Worm (Caenorhabditis elegans) whole organism, mixed stage, embryonic: Measurements from ENCODE around the gene Y57G11C.43.

Source experiments
- M03D4.4 ChIP-seq: sonication (generic microtip); optimal IDR thresholded peaks from 2 replicates; lab custom pipeline; 2017; ENCODE audit warnings: mild to moderate bottlenecking, missing genetic modification characterization, missing compliant biosample characterization
- bed-3 ChIP-seq: fragments of 200-800 bp; sonication (Bioruptor generic); optimal IDR thresholded peaks from 3 replicates; lab custom pipeline; 2018; ENCODE audit warnings: mild to moderate bottlenecking, missing genetic modification characterization, moderate library complexity, missing compliant biosample characterization
- blmp-1 ChIP-seq: fragments of 150-350 bp; optimal IDR thresholded peaks from 2 replicates; lab custom pipeline; 2014; ENCODE audit warnings: missing biosample characterization, missing genetic modification characterization
- ceh-39 ChIP-seq: fragments of 150-350 bp; optimal IDR thresholded peaks from 2 replicates; lab custom pipeline; 2014; ENCODE audit warnings: missing biosample characterization, missing genetic modification characterization
- ceh-43 ChIP-seq: fragments of 200-800 bp; sonication (Bioruptor generic); optimal IDR thresholded peaks from 2 replicates; lab custom pipeline; 2018; ENCODE audit warnings: mild to moderate bottlenecking, missing genetic modification characterization, moderate library complexity, missing compliant biosample characterization
- ceh-83 ChIP-seq: fragments of 200-800 bp; sonication (Bioruptor generic); optimal IDR thresholded peaks from 2 replicates; lab custom pipeline; 2018; ENCODE audit warnings: mild to moderate bottlenecking, missing genetic modification characterization, missing compliant biosample characterization
- ces-1 ChIP-seq: fragments of 150-350 bp; optimal IDR thresholded peaks from 2 replicates; lab custom pipeline; 2014; ENCODE audit warnings: missing biosample characterization, missing genetic modification reagents, missing genetic modification characterization
- cnd-1 ChIP-seq: fragments of 200-800 bp; sonication (Bioruptor generic); optimal IDR thresholded peaks from 2 replicates; lab custom pipeline; 2018; ENCODE audit warnings: mild to moderate bottlenecking, missing genetic modification characterization, missing compliant biosample characterization
- drap-1 ChIP-seq: fragments of 200-800 bp; sonication (Bioruptor generic); optimal IDR thresholded peaks from 3 replicates; lab custom pipeline; 2018; ENCODE audit warnings: mild to moderate bottlenecking, missing genetic modification characterization, missing compliant biosample characterization
- elt-1 ChIP-seq: sonication (generic microtip); optimal IDR thresholded peaks from 2 replicates; lab custom pipeline; 2017; ENCODE audit warnings: missing genetic modification characterization, mild to moderate bottlenecking, missing compliant biosample characterization, antibody characterized with exemption, moderate library complexity, borderline replicate concordance; ENCODE audit not compliant: insufficient read depth
- elt-3 ChIP-seq: fragments of 150-350 bp; optimal IDR thresholded peaks from 2 replicates; lab custom pipeline; 2014; ENCODE audit warnings: missing biosample characterization, missing genetic modification characterization
- flh-1 ChIP-seq: fragments of 200-800 bp; sonication (Bioruptor generic); optimal IDR thresholded peaks from 2 replicates; lab custom pipeline; 2018; ENCODE audit warnings: mild to moderate bottlenecking, missing genetic modification characterization, moderate library complexity, missing compliant biosample characterization
- ham-2 ChIP-seq: fragments of 200-800 bp; sonication (Bioruptor generic); optimal IDR thresholded peaks from 2 replicates; lab custom pipeline; 2018; ENCODE audit warnings: mild to moderate bottlenecking, missing genetic modification characterization, missing compliant biosample characterization
- hlh-1 ChIP-seq: fragments of 150-350 bp; optimal IDR thresholded peaks from 2 replicates; lab custom pipeline; 2014; ENCODE audit warnings: missing biosample characterization, missing genetic modification reagents, missing genetic modification characterization
- lin-32 ChIP-seq: fragments of 200-800 bp; sonication (Bioruptor generic); optimal IDR thresholded peaks from 2 replicates; lab custom pipeline; 2018; ENCODE audit warnings: mild to moderate bottlenecking, missing genetic modification characterization, missing compliant biosample characterization
- lsy-2 ChIP-seq: fragments of 150-350 bp; optimal IDR thresholded peaks from 2 replicates; lab custom pipeline; 2014; ENCODE audit warnings: missing biosample characterization, missing genetic modification characterization
- mab-5 ChIP-seq: fragments of 150-350 bp; optimal IDR thresholded peaks from 2 replicates; lab custom pipeline; 2014; ENCODE audit warnings: missing biosample characterization, missing genetic modification characterization
- mep-1 ChIP-seq: fragments of 150-350 bp; optimal IDR thresholded peaks from 2 replicates; lab custom pipeline; 2017; ENCODE audit warnings: missing biosample characterization, missing genetic modification reagents, missing genetic modification characterization, inconsistent platforms
- mls-2 ChIP-seq: sonication (generic microtip); optimal IDR thresholded peaks from 2 replicates; lab custom pipeline; 2016; ENCODE audit warnings: mild to moderate bottlenecking, missing genetic modification characterization, moderate library complexity, missing compliant biosample characterization
- nhr-12 ChIP-seq: fragments of 150-350 bp; optimal IDR thresholded peaks from 2 replicates; lab custom pipeline; 2014; ENCODE audit warnings: missing biosample characterization, missing genetic modification characterization
- nhr-2 ChIP-seq: fragments of 150-350 bp; optimal IDR thresholded peaks from 2 replicates; lab custom pipeline; 2014; ENCODE audit warnings: missing biosample characterization, missing genetic modification characterization
- nhr-237 ChIP-seq: fragments of 150-350 bp; optimal IDR thresholded peaks from 2 replicates; lab custom pipeline; 2014; ENCODE audit warnings: missing biosample characterization, missing genetic modification characterization
- nhr-28 ChIP-seq: fragments of 150-350 bp; optimal IDR thresholded peaks from 2 replicates; lab custom pipeline; 2014; ENCODE audit warnings: missing biosample characterization, missing genetic modification characterization
- nhr-76 ChIP-seq: sonication (generic microtip); optimal IDR thresholded peaks from 2 replicates; lab custom pipeline; 2017; ENCODE audit warnings: missing biosample characterization, missing genetic modification characterization
- pha-4 ChIP-seq: fragments of 150-350 bp; optimal IDR thresholded peaks from 2 replicates; lab custom pipeline; 2018; ENCODE audit warnings: missing biosample characterization, missing genetic modification reagents, missing genetic modification characterization
- sem-2 ChIP-seq: fragments of 200-800 bp; sonication (Bioruptor generic); optimal IDR thresholded peaks from 2 replicates; lab custom pipeline; 2018; ENCODE audit warnings: mild to moderate bottlenecking, missing genetic modification characterization, missing compliant biosample characterization
- snpc-4 ChIP-seq: fragments of 150-350 bp; optimal IDR thresholded peaks from 2 replicates; lab custom pipeline; 2014; ENCODE audit warnings: missing biosample characterization, missing genetic modification characterization
- sptf-1 ChIP-seq: sonication (generic microtip); optimal IDR thresholded peaks from 2 replicates; lab custom pipeline; 2017; ENCODE audit warnings: mild to moderate bottlenecking, missing genetic modification characterization, moderate library complexity, missing compliant biosample characterization
- tbx-8 ChIP-seq: fragments of 200-800 bp; sonication (Bioruptor generic); optimal IDR thresholded peaks from 2 replicates; lab custom pipeline; 2018; ENCODE audit warnings: mild to moderate bottlenecking, missing genetic modification characterization, moderate library complexity, missing compliant biosample characterization
- unc-120 ChIP-seq: sonication (generic microtip); optimal IDR thresholded peaks from 2 replicates; lab custom pipeline; 2017; ENCODE audit warnings: missing genetic modification characterization, missing compliant biosample characterization; ENCODE audit not compliant: poor library complexity, severe bottlenecking
- unc-39 ChIP-seq: fragments of 150-350 bp; optimal IDR thresholded peaks from 2 replicates; lab custom pipeline; 2014; ENCODE audit warnings: missing biosample characterization, missing genetic modification characterization
- unc-62 ChIP-seq: fragments of 150-350 bp; optimal IDR thresholded peaks from 2 replicates; lab custom pipeline; 2014; ENCODE audit warnings: missing biosample characterization, missing genetic modification reagents, missing genetic modification characterization
- zip-8 ChIP-seq: fragments of 150-350 bp; optimal IDR thresholded peaks from 2 replicates; lab custom pipeline; 2014; ENCODE audit warnings: missing biosample characterization, missing genetic modification characterization
- ztf-11 ChIP-seq: fragments of 150-350 bp; optimal IDR thresholded peaks from 2 replicates; lab custom pipeline; 2014; ENCODE audit warnings: missing biosample characterization, missing genetic modification characterization

Gene Y57G11C.43

ce11 chrIV:14782211-14782610 lies 13.0 kb downstream of the Y57G11C.43 start, which contains the start of gene Y57G11C.1130:
Y57G11C.1130 (plus strand) TSS chrIV:14782511.
- TF ChIP-seq blmp-1 (tag; lab: Kevin White, UChicago), result no peak
- no peak for TF ChIP-seq lsy-2 (tag; lab: Kevin White, UChicago)
- no peak for TF ChIP-seq nhr-12
- no peak for TF ChIP-seq snpc-4 (tag; lab: Kevin White, UChicago)
- no peak for TF ChIP-seq drap-1 (GFP tag; lab: Kevin White, UChicago)
- TF ChIP-seq ceh-43, result no peak
- TF ChIP-seq sptf-1 (tag; lab: Kevin White, UChicago), result no peak
- TF ChIP-seq nhr-237 (tag; lab: Kevin White, UChicago), result no peak
- TF ChIP-seq unc-120, result no peak
- TF ChIP-seq ceh-39 (tag; lab: Kevin White, UChicago), result no peak
- TF ChIP-seq mls-2 (tag; lab: Kevin White, UChicago), result no peak
- TF ChIP-seq elt-1 (tag; lab: Kevin White, UChicago), result no peak

- TF ChIP-seq mab-5 (tag; lab: Kevin White, UChicago) (no peak), ces-1 (GFP tag; lab: Kevin White, UChicago) (peak; percentile 37)
Observed at ce11 chrIV:14784481-14784880, 15.2 kb downstream of the Y57G11C.43 start, which contains the start of gene nlp-56. nlp-56 (minus strand) TSS chrIV:14784737.

ce11 chrIV:14786374-14787136 lies 17.3 kb downstream of the Y57G11C.43 start, which contains the start of gene melo-1:
melo-1 (plus strand) TSS chrIV:14787031.
- TF ChIP-seq pha-4 (tag; lab: Kevin White, UChicago), result peak; percentile 38
- TF ChIP-seq sptf-1 (tag; lab: Kevin White, UChicago), result no peak
- no peak for TF ChIP-seq zip-8 (tag; lab: Kevin White, UChicago)
- TF ChIP-seq unc-120, result peak; percentile 16
- TF ChIP-seq ces-1 (GFP tag; lab: Kevin White, UChicago), result peak; percentile 83
- peak; percentile 11 for TF ChIP-seq M03D4.4

DNA sequence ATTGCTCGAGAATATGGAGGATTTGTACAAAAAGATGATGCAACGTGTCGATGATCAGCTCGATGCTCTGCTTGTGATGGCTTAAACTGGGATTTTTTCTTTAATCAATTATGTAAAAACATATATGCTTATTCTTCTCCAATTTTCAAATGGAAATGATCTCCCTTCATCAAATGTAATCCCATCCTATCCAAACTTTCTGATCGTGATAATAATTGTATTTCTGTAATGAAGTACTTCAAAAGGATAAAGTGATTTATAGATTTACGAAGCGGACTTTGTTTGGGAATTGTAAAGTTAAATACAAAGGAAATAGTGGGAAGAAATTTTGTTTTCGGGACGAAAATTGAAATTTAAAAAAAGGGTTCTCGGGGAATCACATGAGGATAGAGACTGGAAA lies 21.3 kb downstream of the Y57G11C.43 start:
- TF ChIP-seq unc-39 (tag; lab: Kevin White, UChicago) (no peak), ces-1 (GFP tag; lab: Kevin White, UChicago) (peak; percentile 16)

DNA sequence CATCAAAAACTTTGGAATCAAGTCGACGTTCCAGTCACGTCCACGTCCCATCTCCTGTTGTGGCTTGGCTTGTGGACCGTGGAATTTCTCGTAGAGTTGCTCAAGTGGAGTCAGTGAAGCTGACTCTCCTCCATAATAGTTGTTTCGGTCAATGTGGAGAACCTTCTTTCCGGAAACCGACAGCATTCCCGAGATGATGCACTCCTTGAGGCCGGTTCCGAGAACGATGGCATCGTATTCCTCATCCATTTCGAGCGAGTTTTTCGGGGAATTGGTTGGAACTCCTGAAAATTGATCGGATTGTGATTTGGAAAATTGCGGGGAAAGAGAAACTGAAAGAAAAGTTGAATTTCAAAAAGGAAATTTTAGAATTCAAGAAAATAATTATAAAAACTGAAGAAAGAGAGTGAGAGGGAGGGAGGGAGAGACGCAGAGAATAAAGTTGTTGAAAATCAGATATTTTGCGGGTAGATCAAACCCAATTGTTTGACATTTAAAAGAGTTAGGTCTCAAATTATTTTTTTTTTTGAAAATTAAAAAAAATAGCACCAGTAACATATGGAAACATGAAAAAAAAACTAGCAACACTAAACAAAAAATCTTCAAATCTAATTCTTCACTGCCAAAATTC lies 23.5 kb downstream of the Y57G11C.43 start, which contains the start of gene gdi-1:
TSS of gene gdi-1 (minus strand) at position 286 of the 631 bp plus-strand sequence.
- no peak for TF ChIP-seq elt-3 (tag; lab: Kevin White, UChicago)

ce11 chrIV:14793900-14794624 lies 24.8 kb downstream of the Y57G11C.43 start:
- TF ChIP-seq ceh-43 (peak; percentile 14), nhr-12 (no peak), elt-1 (tag; lab: Kevin White, UChicago) (no peak), nhr-76 (tag; lab: Kevin White, UChicago) (no peak), unc-39 (tag; lab: Kevin White, UChicago) (no peak), nhr-2 (tag; lab: Kevin White, UChicago) (no peak), pha-4 (tag; lab: Kevin White, UChicago) (no peak), ces-1 (GFP tag; lab: Kevin White, UChicago) (peak; percentile 51), mep-1 (peak; percentile 6), ceh-83 (no peak), mls-2 (tag; lab: Kevin White, UChicago) (peak; percentile 44), flh-1 (no peak), lin-32 (GFP tag; lab: Kevin White, UChicago) (no peak), drap-1 (GFP tag; lab: Kevin White, UChicago) (no peak), nhr-28 (tag; lab: Kevin White, UChicago) (no peak), hlh-1 (tag; lab: Kevin White, UChicago) (no peak), snpc-4 (tag; lab: Kevin White, UChicago) (no peak), tbx-8 (no peak), sem-2 (no peak), unc-120 (peak; percentile 43), sptf-1 (tag; lab: Kevin White, UChicago) (peak; percentile 32), cnd-1 (tag; lab: Kevin White, UChicago) (no peak), mab-5 (tag; lab: Kevin White, UChicago) (no peak), bed-3 (GFP tag; lab: Kevin White, UChicago) (no peak), M03D4.4 (no peak), ceh-39 (tag; lab: Kevin White, UChicago) (peak; percentile 75), ham-2 (GFP tag; lab: Kevin White, UChicago) (peak; percentile 48), ztf-11 (peak; percentile 14), unc-62 (GFP tag; lab: Kevin White, UChicago) (no peak), lsy-2 (tag; lab: Kevin White, UChicago) (peak; percentile 41)
